Worm (Caenorhabditis elegans) whole organism, L4 larva: ENCODE data around the gene wapl-1.

ENCODE experiments used
- F37D6.2 ChIP-seq: sonication (generic microtip); optimal IDR thresholded peaks from 2 replicates; lab custom pipeline; 2016; ENCODE audit warnings: mild to moderate bottlenecking, missing genetic modification characterization, missing compliant biosample characterization
- R02D3.7 ChIP-seq: fragments of 150-350 bp; sonication (generic microtip); optimal IDR thresholded peaks from 3 replicates; lab custom pipeline; 2014; ENCODE audit warnings: missing biosample characterization, missing genetic modification characterization
- T20F7.1 ChIP-seq: fragments of 200-800 bp; sonication (Bioruptor generic); optimal IDR thresholded peaks from 2 replicates; lab custom pipeline; 2018; ENCODE audit warnings: mild to moderate bottlenecking, missing genetic modification characterization, missing compliant biosample characterization
- T26A8.4 ChIP-seq: fragments of 200-800 bp; sonication (Bioruptor generic); IDR thresholded peaks from 2 replicates; pipeline ENCODE4 v1.3.6; 2022; ENCODE audit warnings: missing genetic modification characterization, missing compliant biosample characterization
- Y75B8A.6 ChIP-seq: fragments of 200-800 bp; sonication (Bioruptor generic); IDR thresholded peaks from 2 replicates; pipeline ENCODE4 v1.3.6; 2022; ENCODE audit warnings: missing genetic modification reagents, missing genetic modification characterization, missing compliant biosample characterization
- ZK337.2 ChIP-seq: fragments of 200-800 bp; sonication (Bioruptor generic); IDR thresholded peaks from 2 replicates; pipeline ENCODE4 v1.3.6; 2022; ENCODE audit warnings: missing genetic modification reagents, missing genetic modification characterization, missing compliant biosample characterization
- aha-1 ChIP-seq: fragments of 150-350 bp; peaks from one replicate; lab custom pipeline; 2014; ENCODE audit warnings: missing biosample characterization, missing genetic modification characterization
- attf-4 ChIP-seq: sonication (generic microtip); optimal IDR thresholded peaks from 3 replicates; lab custom pipeline; 2017; ENCODE audit warnings: missing biosample characterization, missing genetic modification characterization
- ceh-44 ChIP-seq: fragments of 200-800 bp; sonication (Bioruptor generic); IDR thresholded peaks from 2 replicates; pipeline ENCODE4 v1.3.6; 2022; ENCODE audit warnings: missing genetic modification reagents, missing genetic modification characterization, missing compliant biosample characterization
- ces-1 ChIP-seq: fragments of 150-350 bp; sonication (generic microtip); optimal IDR thresholded peaks from 4 replicates; lab custom pipeline; 2014; ENCODE audit warnings: missing biosample characterization, missing genetic modification reagents, missing genetic modification characterization
- daf-19 ChIP-seq: fragments of 200-800 bp; sonication (Bioruptor generic); conservative IDR thresholded peaks from 2 replicates; pipeline ENCODE4 v1.3.6; 2022; ENCODE audit warnings: missing genetic modification characterization, missing compliant biosample characterization
- dmd-6 ChIP-seq: fragments of 200-800 bp; sonication (Bioruptor generic); IDR thresholded peaks from 2 replicates; pipeline ENCODE4 v1.3.6; 2022; ENCODE audit warnings: missing genetic modification reagents, missing genetic modification characterization, missing compliant biosample characterization
- dmd-8 ChIP-seq: fragments of 200-800 bp; sonication (Bioruptor generic); IDR thresholded peaks from 2 replicates; pipeline ENCODE4 v1.3.6; 2022; ENCODE audit warnings: missing genetic modification characterization, missing compliant biosample characterization
- dpl-1 ChIP-seq: fragments of 150-350 bp; optimal IDR thresholded peaks from 2 replicates; lab custom pipeline; 2014; ENCODE audit warnings: missing biosample characterization, missing genetic modification reagents, missing genetic modification characterization
- dve-1 ChIP-seq: sonication (generic microtip); optimal IDR thresholded peaks from 2 replicates; lab custom pipeline; 2017; ENCODE audit warnings: antibody characterized with exemption, mild to moderate bottlenecking, missing genetic modification characterization, missing compliant biosample characterization; ENCODE audit not compliant: insufficient read depth
- egl-27 ChIP-seq: sonication (generic microtip); optimal IDR thresholded peaks from 3 replicates; lab custom pipeline; 2017; ENCODE audit warnings: missing biosample characterization, missing genetic modification reagents, missing genetic modification characterization
- fos-1 ChIP-seq: fragments of 150-350 bp; optimal IDR thresholded peaks from 2 replicates; lab custom pipeline; 2014; ENCODE audit warnings: missing biosample characterization, missing genetic modification characterization
- hif-1 ChIP-seq, 2 experiments: sonication (generic microtip); optimal IDR thresholded peaks; 2 replicates each; lab custom pipeline; 2016 to 2017; ENCODE audit warnings: missing compliant biosample characterization in 2 of 2, missing genetic modification characterization in 2 of 2, missing genetic modification reagents in 2 of 2, missing genotype in 2 of 2, mild to moderate bottlenecking in 1 of 2
- hlh-11 ChIP-seq: fragments of 200-800 bp; sonication (Bioruptor generic); optimal IDR thresholded peaks from 2 replicates; lab custom pipeline; 2018; ENCODE audit warnings: mild to moderate bottlenecking, missing genetic modification characterization, missing compliant biosample characterization
- hlh-30 ChIP-seq: sonication (generic microtip); optimal IDR thresholded peaks from 2 replicates; lab custom pipeline; 2017; ENCODE audit warnings: antibody characterized with exemption, mild to moderate bottlenecking, missing genetic modification characterization, missing compliant biosample characterization; ENCODE audit not compliant: insufficient read depth
- hmg-1.1 ChIP-seq: fragments of 200-800 bp; sonication (Bioruptor generic); IDR thresholded peaks from 2 replicates; pipeline ENCODE4 v1.3.6; 2022; ENCODE audit warnings: missing genetic modification reagents, missing genetic modification characterization, missing compliant biosample characterization
- lin-1 ChIP-seq: fragments of 200-800 bp; sonication (Bioruptor generic); IDR thresholded peaks from 2 replicates; pipeline ENCODE4 v1.3.6; 2022; ENCODE audit warnings: missing genetic modification reagents, missing genetic modification characterization, missing compliant biosample characterization
- lin-15B ChIP-seq: fragments of 150-350 bp; sonication (generic microtip); optimal IDR thresholded peaks from 3 replicates; lab custom pipeline; 2014; ENCODE audit warnings: missing biosample characterization, missing genetic modification characterization
- lin-38 ChIP-seq: fragments of 200-800 bp; sonication (Bioruptor generic); IDR thresholded peaks from 2 replicates; pipeline ENCODE4 v1.3.6; 2022; ENCODE audit warnings: missing genetic modification reagents, missing genetic modification characterization, missing compliant biosample characterization
- lin-39 ChIP-seq: fragments of 150-350 bp; optimal IDR thresholded peaks from 2 replicates; lab custom pipeline; 2014; ENCODE audit warnings: missing biosample characterization, missing genetic modification reagents, missing genetic modification characterization
- lsy-2 ChIP-seq, 2 experiments: fragments of 150-350 bp in 1 of 2; sonication (generic microtip) in 1 of 2; optimal IDR thresholded peaks; 2 replicates each; lab custom pipeline; 2014 to 2017; ENCODE audit warnings: missing biosample characterization in 2 of 2, missing genetic modification characterization in 2 of 2
- madf-9 ChIP-seq: fragments of 200-800 bp; sonication (Bioruptor generic); conservative IDR thresholded peaks from 2 replicates; pipeline ENCODE4 v1.3.6; 2022; ENCODE audit warnings: missing genetic modification reagents, missing genetic modification characterization, missing compliant biosample characterization
- mdl-1 ChIP-seq, 2 experiments: fragments of 150-350 bp in 1 of 2; sonication (generic microtip) in 1 of 2; optimal IDR thresholded peaks; 2 replicates each; lab custom pipeline; 2014 to 2017; ENCODE audit warnings: missing biosample characterization in 2 of 2, missing genetic modification characterization in 2 of 2
- mep-1 ChIP-seq: fragments of 150-350 bp; sonication (generic microtip); optimal IDR thresholded peaks from 3 replicates; lab custom pipeline; 2014; ENCODE audit warnings: missing biosample characterization, missing genetic modification characterization
- mes-2 ChIP-seq: sonication (generic microtip); optimal IDR thresholded peaks from 2 replicates; lab custom pipeline; 2016; ENCODE audit warnings: missing genotype, mild to moderate bottlenecking, missing genetic modification characterization, missing compliant biosample characterization; ENCODE audit not compliant: poor library complexity, severe bottlenecking
- mxl-3 ChIP-seq: fragments of 200-800 bp; sonication (Bioruptor generic); optimal IDR thresholded peaks from 2 replicates; lab custom pipeline; 2018; ENCODE audit warnings: mild to moderate bottlenecking, missing genetic modification characterization, missing compliant biosample characterization
- nhr-10 ChIP-seq: fragments of 150-350 bp; optimal IDR thresholded peaks from 2 replicates; lab custom pipeline; 2014; ENCODE audit warnings: missing biosample characterization, missing genetic modification characterization
- nhr-102 ChIP-seq: sonication (generic microtip); optimal IDR thresholded peaks from 2 replicates; lab custom pipeline; 2016; ENCODE audit warnings: mild to moderate bottlenecking, missing genetic modification characterization, moderate library complexity, missing compliant biosample characterization
- nhr-111 ChIP-seq: fragments of 200-800 bp; sonication (Bioruptor generic); optimal IDR thresholded peaks from 2 replicates; lab custom pipeline; 2018; ENCODE audit warnings: mild to moderate bottlenecking, missing genetic modification characterization, missing compliant biosample characterization
- nhr-237 ChIP-seq: sonication (generic microtip); optimal IDR thresholded peaks from 2 replicates; lab custom pipeline; 2017; ENCODE audit warnings: missing biosample characterization, missing genetic modification characterization
- nhr-25 ChIP-seq: sonication (generic microtip); optimal IDR thresholded peaks from 2 replicates; lab custom pipeline; 2017; ENCODE audit warnings: missing genetic modification characterization, mild to moderate bottlenecking, missing compliant biosample characterization, antibody characterized with exemption, moderate library complexity, borderline replicate concordance; ENCODE audit not compliant: insufficient read depth
- nhr-28 ChIP-seq: fragments of 150-350 bp; optimal IDR thresholded peaks from 2 replicates; lab custom pipeline; 2014; ENCODE audit warnings: missing biosample characterization, missing genetic modification characterization
- nhr-41 ChIP-seq: fragments of 200-800 bp; sonication (Bioruptor generic); IDR thresholded peaks from 2 replicates; pipeline ENCODE4 v1.3.6; 2022; ENCODE audit warnings: missing genetic modification reagents, missing genetic modification characterization, missing compliant biosample characterization
- php-3 ChIP-seq: fragments of 200-800 bp; sonication (Bioruptor generic); IDR thresholded peaks from 2 replicates; pipeline ENCODE4 v1.3.6; 2022; ENCODE audit warnings: missing genetic modification reagents, missing genetic modification characterization, missing compliant biosample characterization
- spr-3 ChIP-seq: fragments of 200-800 bp; sonication (Bioruptor generic); optimal IDR thresholded peaks from 2 replicates; lab custom pipeline; 2018; ENCODE audit warnings: mild to moderate bottlenecking, missing genetic modification characterization, missing compliant biosample characterization
- unc-130 ChIP-seq: sonication (generic microtip); optimal IDR thresholded peaks from 2 replicates; lab custom pipeline; 2016; ENCODE audit warnings: missing genetic modification reagents, missing genetic modification characterization, missing compliant biosample characterization

The wapl-1 gene

ce11 chrIV:4403870-4404269 is 41.7 kb downstream of the wapl-1 start (continued):
- TF ChIP-seq hmg-1.1 (GFP tag; lab: Robert Waterston, UW) (0 out of 2 replicates have a peak, but pooled peaks have one; percentile 16), egl-27 (tag; lab: Kevin White, UChicago) (no peak), fos-1 (tag; lab: Kevin White, UChicago) (no peak), nhr-111 (GFP tag; lab: Kevin White, UChicago) (no peak), lin-39 (tag; lab: Kevin White, UChicago) (no peak), ces-1 (GFP tag; lab: Kevin White, UChicago) (peak; percentile 73), madf-9 (GFP tag; lab: Robert Waterston, UW) (no peak), dpl-1 (GFP tag; lab: Kevin White, UChicago) (no peak), php-3 (GFP tag; lab: Robert Waterston, UW) (no peak)
- TF ChIP-seq, all 104 proteins: peak for 12

- TF ChIP-seq lsy-2 (tag; optimal IDR thresholded peaks at IDR 0.05; lab: Kevin White, UChicago) (peak in 1 of 2 experiments; percentile 52), mdl-1 (tag; optimal IDR thresholded peaks at IDR 0.05; lab: Kevin White, UChicago) (peak in 1 of 2 experiments; percentile 28), dpl-1 (GFP tag; lab: Kevin White, UChicago) (peak; percentile 20), T20F7.1 (GFP tag; lab: Kevin White, UChicago) (peak; percentile 18), nhr-28 (tag; lab: Kevin White, UChicago) (peak; percentile 60), mep-1 (tag; lab: Kevin White, UChicago) (peak; percentile 66), lin-39 (tag; lab: Kevin White, UChicago) (no peak), hlh-30 (peak; percentile 91), hif-1 (tag; optimal IDR thresholded peaks at IDR 0.05; lab: Kevin White, UChicago) (peak in 1 of 2 experiments; percentile 3), dve-1 (tag; lab: Kevin White, UChicago) (peak; percentile 66), Y75B8A.6 (GFP tag; lab: Robert Waterston, UW) (no peak), hlh-11 (peak; percentile 67), nhr-25 (peak; percentile 4), aha-1 (tag; lab: Kevin White, UChicago) (peak; percentile 32), lin-15B (tag; lab: Kevin White, UChicago) (no peak)
These were observed 43.1 kb downstream of the wapl-1 start for ce11 chrIV:4402413-4402812.

ce11 chrIV:4400350-4401326 is 44.9 kb downstream of the wapl-1 start, which contains the start of gene Y24D9A.6:
Y24D9A.6 (minus strand) TSS chrIV:4400400.
- TF ChIP-seq mdl-1 (tag; optimal IDR thresholded peaks at IDR 0.05; lab: Kevin White, UChicago), result peak; percentile 19 to 81
- no peak for TF ChIP-seq nhr-41 (GFP tag; lab: Robert Waterston, UW)
- no peak for TF ChIP-seq unc-130 (GFP tag; lab: Kevin White, UChicago)
- peak; percentile 91 for TF ChIP-seq nhr-25
- no peak for TF ChIP-seq daf-19 (GFP tag; lab: Robert Waterston, UW)
- TF ChIP-seq mxl-3 (GFP tag; lab: Kevin White, UChicago), result peak; percentile 50
- 0 out of 2 replicates have a peak, but pooled peaks have one; percentile 24 for TF ChIP-seq T26A8.4
- TF ChIP-seq dmd-8 (GFP tag; lab: Robert Waterston, UW), result 0 out of 2 replicates have a peak, but pooled peaks have one; percentile 24
- TF ChIP-seq madf-9 (GFP tag; lab: Robert Waterston, UW), result no peak
- no peak for TF ChIP-seq attf-4 (tag; lab: Kevin White, UChicago)
- TF ChIP-seq nhr-237 (tag; lab: Kevin White, UChicago), result no peak
- peak; percentile 62 for TF ChIP-seq dmd-6 (GFP tag; lab: Robert Waterston, UW)
- no peak for TF ChIP-seq ceh-44 (GFP tag; lab: Robert Waterston, UW)
- TF ChIP-seq lin-38 (GFP tag; lab: Robert Waterston, UW), result peak; percentile 13; the same call in 1 of the 2 replicates
- peak; percentile 15 for TF ChIP-seq nhr-102 (tag; lab: Kevin White, UChicago)
- TF ChIP-seq ZK337.2 (GFP tag; lab: Robert Waterston, UW), result no peak
- TF ChIP-seq hmg-1.1 (GFP tag; lab: Robert Waterston, UW), result peak; percentile 13; the same call in 1 of the 2 replicates
- TF ChIP-seq R02D3.7 (tag; lab: Kevin White, UChicago), result no peak
- no peak for TF ChIP-seq spr-3 (GFP tag; lab: Kevin White, UChicago)
- no peak for TF ChIP-seq egl-27 (tag; lab: Kevin White, UChicago)
- no peak for TF ChIP-seq lin-1 (GFP tag; lab: Robert Waterston, UW)
- TF ChIP-seq nhr-10 (tag; lab: Kevin White, UChicago), result peak; percentile 27
- peak in 1 of 2 experiments; percentile 61 for TF ChIP-seq lsy-2 (tag; optimal IDR thresholded peaks at IDR 0.05; lab: Kevin White, UChicago)
- peak; percentile 36 for TF ChIP-seq mes-2
- TF ChIP-seq mep-1 (tag; lab: Kevin White, UChicago), result peak; percentile 58
- peak; percentile 79 for TF ChIP-seq aha-1 (tag; lab: Kevin White, UChicago)
- TF ChIP-seq F37D6.2 (tag; lab: Kevin White, UChicago), result no peak
